Fruit fly (Drosophila melanogaster): ENCODE results near the gene CG31251.

The CG31251 gene

DNA sequence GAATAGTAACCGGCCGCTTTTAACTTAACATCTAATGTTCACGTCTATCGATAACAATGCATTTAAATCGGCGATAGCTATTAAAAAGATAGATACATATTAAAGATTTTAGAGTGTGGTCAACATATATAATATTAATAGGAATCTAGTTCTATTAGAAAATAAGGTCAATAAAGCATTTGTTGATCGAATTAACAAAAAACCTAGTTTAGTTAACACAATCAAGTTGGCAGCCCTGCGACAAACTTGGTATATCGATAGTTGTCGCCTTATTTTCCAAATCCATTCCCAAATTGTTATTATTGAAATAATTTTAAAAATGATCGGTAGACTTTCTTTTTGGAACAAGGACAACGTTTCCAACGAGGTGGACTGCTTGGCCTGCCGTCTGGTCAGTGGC lies at the start of gene CG31251, which contains the start of gene CG31360 (continued):
- TF ChIP-seq klu (GFP tag; IDR thresholded peaks at IDR 0.05) (no peak), maf-S (GFP tag; optimal IDR thresholded peaks at IDR 0.05) (no peak), TFAM (GFP tag; optimal IDR thresholded peaks at IDR 0.05) (no peak), CG11247 (GFP tag; IDR thresholded peaks at IDR 0.05) (no peak), ap (GFP tag; IDR thresholded peaks at IDR 0.05) (no peak), CG12744 (GFP tag; optimal IDR thresholded peaks at IDR 0.05) (no peak), bcd (GFP tag; optimal IDR thresholded peaks at IDR 0.05) (no peak), CG14965 (GFP tag; optimal IDR thresholded peaks at IDR 0.05; ENCODE audit: borderline replicate concordance) (no peak), unc-4 (GFP tag; IDR thresholded peaks at IDR 0.05; ENCODE audit: partially characterized antibody) (peak; percentile 91), CG8089 (GFP tag; optimal IDR thresholded peaks at IDR 0.05) (no peak), CG2678 (tag; optimal IDR thresholded peaks at IDR 0.05) (no peak), salm (tag; optimal IDR thresholded peaks at IDR 0.05) (no peak), en (GFP tag; optimal IDR thresholded peaks at IDR 0.05) (no peak), pnt (GFP tag; optimal IDR thresholded peaks at IDR 0.05) (no peak), sens-2 (GFP tag; IDR thresholded peaks at IDR 0.05) (no peak), fd64A (GFP tag; optimal IDR thresholded peaks at IDR 0.05) (no peak), fu2 (GFP tag; optimal IDR thresholded peaks at IDR 0.05) (no peak), CG7556 (GFP tag; optimal IDR thresholded peaks at IDR 0.05) (no peak), nom (GFP tag; optimal IDR thresholded peaks at IDR 0.05) (no peak), dmrt11E (tag; optimal IDR thresholded peaks at IDR 0.05) (no peak), ac (GFP tag; optimal IDR thresholded peaks at IDR 0.05) (no peak), nerfin-2 (GFP tag; IDR thresholded peaks at IDR 0.05; ENCODE audit: partially characterized antibody) (peak; percentile 82), CG9437 (GFP tag; optimal IDR thresholded peaks at IDR 0.05) (peak; percentile 0), CG18262 (tag; optimal IDR thresholded peaks at IDR 0.05) (no peak), CG16863 (GFP tag; optimal IDR thresholded peaks at IDR 0.05) (no peak), chm (GFP tag; IDR thresholded peaks at IDR 0.05) (no peak), jing (GFP tag; optimal IDR thresholded peaks at IDR 0.05) (no peak), ind (GFP tag; optimal IDR thresholded peaks at IDR 0.05) (no peak), Sox100B (GFP tag; optimal IDR thresholded peaks at IDR 0.05) (no peak), CG1233 (GFP tag; optimal IDR thresholded peaks at IDR 0.05) (no peak), NC2α (GFP tag; optimal IDR thresholded peaks at IDR 0.05) (no peak), BtbVII (GFP tag; optimal IDR thresholded peaks at IDR 0.05) (no peak), Sry-δ (GFP tag; optimal IDR thresholded peaks at IDR 0.05) (peak; percentile 57), CG2116 (GFP tag; optimal IDR thresholded peaks at IDR 0.05) (peak; percentile 32), sug (tag; optimal IDR thresholded peaks at IDR 0.05) (peak; percentile 18), lilli (GFP tag; optimal IDR thresholded peaks at IDR 0.05) (no peak), CG11093 (GFP tag; IDR thresholded peaks at IDR 0.05) (no peak), CG15514 (GFP tag; optimal IDR thresholded peaks at IDR 0.05) (no peak), sima (GFP tag; optimal IDR thresholded peaks at IDR 0.05) (no peak), CG6791 (GFP tag; IDR thresholded peaks at IDR 0.05; ENCODE audit: partially characterized antibody) (peak; percentile 74), Hr51 (GFP tag; optimal IDR thresholded peaks at IDR 0.05) (no peak), D19B (GFP tag; optimal IDR thresholded peaks at IDR 0.05) (no peak), CoRest (tag; optimal IDR thresholded peaks at IDR 0.05) (peak; percentile 29), nerfin-1 (tag; optimal IDR thresholded peaks at IDR 0.05) (no peak), CG17186 (GFP tag; optimal IDR thresholded peaks at IDR 0.05) (no peak), CG15269 (tag; optimal IDR thresholded peaks at IDR 0.05) (no peak), gcm2 (GFP tag; optimal IDR thresholded peaks at IDR 0.05) (no peak), Spps (tag; optimal IDR thresholded peaks at IDR 0.05) (no peak), nau (GFP tag; optimal IDR thresholded peaks at IDR 0.05) (no peak), jumu (GFP tag; optimal IDR thresholded peaks at IDR 0.05) (no peak), Dfd (GFP tag; optimal IDR thresholded peaks at IDR 0.05) (no peak)
